Worm (Caenorhabditis elegans): ENCODE results near the gene F16B4.4.

- no peak for TF ChIP-seq unc-62 (GFP tag; optimal IDR thresholded peaks at IDR 0.05)
- TF ChIP-seq ztf-11 (tag; optimal IDR thresholded peaks at IDR 0.05) = no peak
- TF ChIP-seq unc-39 (tag; optimal IDR thresholded peaks at IDR 0.05) = no peak
- no peak for TF ChIP-seq sptf-1 (tag; optimal IDR thresholded peaks at IDR 0.05)
- no peak for TF ChIP-seq lsy-2 (tag; optimal IDR thresholded peaks at IDR 0.05)
- TF ChIP-seq pha-4 (tag; optimal IDR thresholded peaks at IDR 0.05) = no peak
These were observed 6.9 kb upstream of the F16B4.4 start, which contains the start of gene F16B4.6 for ce11 chrV:1586906-1587305.

Measured in whole organism, mixed stage, embryonic.